Fruit fly (Drosophila melanogaster): Measurements from ENCODE around the gene Edg91.

DNA sequence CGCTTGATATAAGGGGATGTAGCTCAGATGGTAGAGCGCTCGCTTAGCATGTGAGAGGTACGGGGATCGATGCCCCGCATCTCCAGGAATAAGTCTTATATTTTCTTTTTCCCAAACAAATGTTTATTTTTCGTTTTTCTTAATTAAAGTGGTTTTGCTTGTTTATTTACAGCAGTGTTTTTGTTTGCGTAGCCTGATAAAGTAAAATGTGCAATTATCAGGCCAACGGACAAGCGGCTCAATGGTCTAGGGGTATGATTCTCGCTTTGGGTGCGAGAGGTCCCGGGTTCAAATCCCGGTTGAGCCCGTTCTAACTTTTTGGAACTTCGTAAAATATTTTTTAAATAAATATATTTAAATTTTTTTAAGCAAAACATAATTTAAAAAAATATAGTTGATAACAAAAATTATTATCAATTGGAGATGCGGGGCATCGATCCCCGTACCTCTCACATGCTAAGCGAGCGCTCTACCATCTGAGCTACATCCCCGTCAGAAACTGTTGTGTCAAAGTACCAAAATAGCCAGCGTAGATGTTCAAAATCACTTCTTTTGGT, 8.5 kb upstream of the Edg91 start:
- peak; percentile 61 for TF ChIP-seq Pif1A (GFP tag; optimal IDR thresholded peaks at IDR 0.05)
- TF ChIP-seq CG4496 (GFP tag; IDR thresholded peaks at IDR 0.05) = peak; percentile 83
- TF ChIP-seq D1 (tag; optimal IDR thresholded peaks at IDR 0.05) = peak; percentile 45
- peak; percentile 39 for TF ChIP-seq CG13204 (GFP tag; optimal IDR thresholded peaks at IDR 0.05)
- peak; percentile 36 for TF ChIP-seq CG9948 (tag; optimal IDR thresholded peaks at IDR 0.05)
- peak; percentile 58; the same call in 1 of the 2 replicates for TF ChIP-seq rn (GFP tag; IDR thresholded peaks at IDR 0.05)
- peak; percentile 82 for TF ChIP-seq Pif1B (GFP tag; optimal IDR thresholded peaks at IDR 0.05)
- TF ChIP-seq CG34367 (tag; optimal IDR thresholded peaks at IDR 0.05) = peak; percentile 30
- TF ChIP-seq Snoo (tag; optimal IDR thresholded peaks at IDR 0.05) = peak; percentile 47
- peak; percentile 62 for TF ChIP-seq CG14655 (GFP tag; optimal IDR thresholded peaks at IDR 0.05)
- TF ChIP-seq gl (tag; optimal IDR thresholded peaks at IDR 0.05) = peak; percentile 87
- TF ChIP-seq EcR (GFP tag; optimal IDR thresholded peaks at IDR 0.05) = peak; percentile 46
- TF ChIP-seq CG12605 (GFP tag; IDR thresholded peaks at IDR 0.05) = peak; percentile 98
